Worm (Caenorhabditis elegans) whole organism, mixed stage, embryonic: ENCODE measurements around the gene ZK353.10.
A peak's percentile ranks its signal among the peaks of the same experiment; 100 is the strongest.

ENCODE experiments used
- M03D4.4 ChIP-seq: sonication (generic microtip); optimal IDR thresholded peaks from 2 replicates; lab custom pipeline; 2017; ENCODE audit warnings: mild to moderate bottlenecking, missing genetic modification characterization, missing compliant biosample characterization
- bed-3 ChIP-seq: fragments of 200-800 bp; sonication (Bioruptor generic); optimal IDR thresholded peaks from 3 replicates; lab custom pipeline; 2018; ENCODE audit warnings: mild to moderate bottlenecking, missing genetic modification characterization, moderate library complexity, missing compliant biosample characterization
- blmp-1 ChIP-seq: fragments of 150-350 bp; optimal IDR thresholded peaks from 2 replicates; lab custom pipeline; 2014; ENCODE audit warnings: missing biosample characterization, missing genetic modification characterization
- ceh-39 ChIP-seq: fragments of 150-350 bp; optimal IDR thresholded peaks from 2 replicates; lab custom pipeline; 2014; ENCODE audit warnings: missing biosample characterization, missing genetic modification characterization
- ceh-43 ChIP-seq: fragments of 200-800 bp; sonication (Bioruptor generic); optimal IDR thresholded peaks from 2 replicates; lab custom pipeline; 2018; ENCODE audit warnings: mild to moderate bottlenecking, missing genetic modification characterization, moderate library complexity, missing compliant biosample characterization
- ceh-83 ChIP-seq: fragments of 200-800 bp; sonication (Bioruptor generic); optimal IDR thresholded peaks from 2 replicates; lab custom pipeline; 2018; ENCODE audit warnings: mild to moderate bottlenecking, missing genetic modification characterization, missing compliant biosample characterization
- ces-1 ChIP-seq: fragments of 150-350 bp; optimal IDR thresholded peaks from 2 replicates; lab custom pipeline; 2014; ENCODE audit warnings: missing biosample characterization, missing genetic modification reagents, missing genetic modification characterization
- cnd-1 ChIP-seq: fragments of 200-800 bp; sonication (Bioruptor generic); optimal IDR thresholded peaks from 2 replicates; lab custom pipeline; 2018; ENCODE audit warnings: mild to moderate bottlenecking, missing genetic modification characterization, missing compliant biosample characterization
- drap-1 ChIP-seq: fragments of 200-800 bp; sonication (Bioruptor generic); optimal IDR thresholded peaks from 3 replicates; lab custom pipeline; 2018; ENCODE audit warnings: mild to moderate bottlenecking, missing genetic modification characterization, missing compliant biosample characterization
- elt-1 ChIP-seq: sonication (generic microtip); optimal IDR thresholded peaks from 2 replicates; lab custom pipeline; 2017; ENCODE audit warnings: missing genetic modification characterization, mild to moderate bottlenecking, missing compliant biosample characterization, antibody characterized with exemption, moderate library complexity, borderline replicate concordance; ENCODE audit not compliant: insufficient read depth
- elt-3 ChIP-seq: fragments of 150-350 bp; optimal IDR thresholded peaks from 2 replicates; lab custom pipeline; 2014; ENCODE audit warnings: missing biosample characterization, missing genetic modification characterization
- flh-1 ChIP-seq: fragments of 200-800 bp; sonication (Bioruptor generic); optimal IDR thresholded peaks from 2 replicates; lab custom pipeline; 2018; ENCODE audit warnings: mild to moderate bottlenecking, missing genetic modification characterization, moderate library complexity, missing compliant biosample characterization
- ham-2 ChIP-seq: fragments of 200-800 bp; sonication (Bioruptor generic); optimal IDR thresholded peaks from 2 replicates; lab custom pipeline; 2018; ENCODE audit warnings: mild to moderate bottlenecking, missing genetic modification characterization, missing compliant biosample characterization
- hlh-1 ChIP-seq: fragments of 150-350 bp; optimal IDR thresholded peaks from 2 replicates; lab custom pipeline; 2014; ENCODE audit warnings: missing biosample characterization, missing genetic modification reagents, missing genetic modification characterization
- lin-13 ChIP-seq: fragments of 150-350 bp; optimal IDR thresholded peaks from 2 replicates; lab custom pipeline; 2014; ENCODE audit warnings: missing biosample characterization, missing genetic modification characterization
- lin-32 ChIP-seq: fragments of 200-800 bp; sonication (Bioruptor generic); optimal IDR thresholded peaks from 2 replicates; lab custom pipeline; 2018; ENCODE audit warnings: mild to moderate bottlenecking, missing genetic modification characterization, missing compliant biosample characterization
- lsy-2 ChIP-seq: fragments of 150-350 bp; optimal IDR thresholded peaks from 2 replicates; lab custom pipeline; 2014; ENCODE audit warnings: missing biosample characterization, missing genetic modification characterization
- mab-5 ChIP-seq: fragments of 150-350 bp; optimal IDR thresholded peaks from 2 replicates; lab custom pipeline; 2014; ENCODE audit warnings: missing biosample characterization, missing genetic modification characterization
- mep-1 ChIP-seq: fragments of 150-350 bp; optimal IDR thresholded peaks from 2 replicates; lab custom pipeline; 2017; ENCODE audit warnings: missing biosample characterization, missing genetic modification reagents, missing genetic modification characterization, inconsistent platforms
- mls-2 ChIP-seq: sonication (generic microtip); optimal IDR thresholded peaks from 2 replicates; lab custom pipeline; 2016; ENCODE audit warnings: mild to moderate bottlenecking, missing genetic modification characterization, moderate library complexity, missing compliant biosample characterization
- nhr-12 ChIP-seq: fragments of 150-350 bp; optimal IDR thresholded peaks from 2 replicates; lab custom pipeline; 2014; ENCODE audit warnings: missing biosample characterization, missing genetic modification characterization
- nhr-2 ChIP-seq: fragments of 150-350 bp; optimal IDR thresholded peaks from 2 replicates; lab custom pipeline; 2014; ENCODE audit warnings: missing biosample characterization, missing genetic modification characterization
- nhr-237 ChIP-seq: fragments of 150-350 bp; optimal IDR thresholded peaks from 2 replicates; lab custom pipeline; 2014; ENCODE audit warnings: missing biosample characterization, missing genetic modification characterization
- nhr-28 ChIP-seq: fragments of 150-350 bp; optimal IDR thresholded peaks from 2 replicates; lab custom pipeline; 2014; ENCODE audit warnings: missing biosample characterization, missing genetic modification characterization
- nhr-76 ChIP-seq: sonication (generic microtip); optimal IDR thresholded peaks from 2 replicates; lab custom pipeline; 2017; ENCODE audit warnings: missing biosample characterization, missing genetic modification characterization
- pha-4 ChIP-seq: fragments of 150-350 bp; optimal IDR thresholded peaks from 2 replicates; lab custom pipeline; 2018; ENCODE audit warnings: missing biosample characterization, missing genetic modification reagents, missing genetic modification characterization
- sem-2 ChIP-seq: fragments of 200-800 bp; sonication (Bioruptor generic); optimal IDR thresholded peaks from 2 replicates; lab custom pipeline; 2018; ENCODE audit warnings: mild to moderate bottlenecking, missing genetic modification characterization, missing compliant biosample characterization
- snpc-4 ChIP-seq: fragments of 150-350 bp; optimal IDR thresholded peaks from 2 replicates; lab custom pipeline; 2014; ENCODE audit warnings: missing biosample characterization, missing genetic modification characterization
- sptf-1 ChIP-seq: sonication (generic microtip); optimal IDR thresholded peaks from 2 replicates; lab custom pipeline; 2017; ENCODE audit warnings: mild to moderate bottlenecking, missing genetic modification characterization, moderate library complexity, missing compliant biosample characterization
- tbx-8 ChIP-seq: fragments of 200-800 bp; sonication (Bioruptor generic); optimal IDR thresholded peaks from 2 replicates; lab custom pipeline; 2018; ENCODE audit warnings: mild to moderate bottlenecking, missing genetic modification characterization, moderate library complexity, missing compliant biosample characterization
- unc-120 ChIP-seq: sonication (generic microtip); optimal IDR thresholded peaks from 2 replicates; lab custom pipeline; 2017; ENCODE audit warnings: missing genetic modification characterization, missing compliant biosample characterization; ENCODE audit not compliant: poor library complexity, severe bottlenecking
- unc-39 ChIP-seq: fragments of 150-350 bp; optimal IDR thresholded peaks from 2 replicates; lab custom pipeline; 2014; ENCODE audit warnings: missing biosample characterization, missing genetic modification characterization
- unc-62 ChIP-seq: fragments of 150-350 bp; optimal IDR thresholded peaks from 2 replicates; lab custom pipeline; 2014; ENCODE audit warnings: missing biosample characterization, missing genetic modification reagents, missing genetic modification characterization
- zip-8 ChIP-seq: fragments of 150-350 bp; optimal IDR thresholded peaks from 2 replicates; lab custom pipeline; 2014; ENCODE audit warnings: missing biosample characterization, missing genetic modification characterization
- ztf-11 ChIP-seq: fragments of 150-350 bp; optimal IDR thresholded peaks from 2 replicates; lab custom pipeline; 2014; ENCODE audit warnings: missing biosample characterization, missing genetic modification characterization

Gene ZK353.10

DNA sequence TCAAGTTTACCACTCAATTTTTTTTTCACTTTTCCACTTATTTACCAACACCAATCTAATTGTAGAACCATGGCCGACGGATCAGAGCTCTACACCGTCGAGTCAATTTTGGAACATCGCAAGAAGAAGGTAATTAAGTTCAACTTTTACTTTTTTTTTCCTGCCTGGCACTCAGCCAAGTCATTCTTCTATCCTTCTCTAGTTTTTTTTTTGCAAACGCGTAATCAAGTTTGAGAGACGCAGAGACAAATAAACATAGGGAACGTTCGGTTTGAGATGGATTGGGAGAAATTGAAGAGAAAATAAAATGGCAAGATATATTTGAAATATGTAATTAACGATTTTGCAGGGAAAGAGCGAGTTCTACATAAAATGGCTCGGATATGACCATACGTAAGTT lies 32.0 kb upstream of the ZK353.10 start, which contains the start of gene cec-1:
TSS of gene cec-1 (plus strand) at position 63 of the 400 bp plus-strand sequence.
- peak; percentile 74 for TF ChIP-seq ces-1 (GFP tag; lab: Kevin White, UChicago)
- no peak for TF ChIP-seq unc-120 (tag; lab: Kevin White, UChicago)
- TF ChIP-seq hlh-1, result no peak
- no peak for TF ChIP-seq sem-2

DNA sequence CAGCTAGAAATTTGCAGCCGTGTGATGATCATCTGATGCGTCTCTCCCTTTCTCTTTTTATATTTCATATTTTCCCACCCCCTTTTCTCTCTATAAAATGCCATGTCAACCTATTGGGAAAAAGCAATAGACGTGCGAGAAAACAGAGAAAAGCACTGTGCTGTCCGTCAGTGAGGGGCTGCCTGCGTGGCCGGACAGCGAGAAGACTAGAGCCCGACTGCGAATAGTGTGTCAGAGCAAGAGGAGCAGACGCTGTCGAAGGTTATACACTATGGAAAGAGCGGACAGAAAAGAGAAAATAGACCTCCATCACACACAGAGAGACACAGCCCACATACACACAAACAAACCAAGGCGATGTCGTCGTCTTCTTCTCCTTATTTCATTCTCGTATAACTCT lies 30.9 kb upstream of the ZK353.10 start:
- TF ChIP-seq nhr-12 (no peak), ceh-43 (no peak), M03D4.4 (no peak), mls-2 (tag; lab: Kevin White, UChicago) (peak; percentile 53), mab-5 (no peak), nhr-28 (tag; lab: Kevin White, UChicago) (no peak), zip-8 (tag; lab: Kevin White, UChicago) (no peak), pha-4 (tag; lab: Kevin White, UChicago) (peak; percentile 21), nhr-2 (peak; percentile 1), tbx-8 (GFP tag; lab: Kevin White, UChicago) (no peak), nhr-237 (tag; lab: Kevin White, UChicago) (no peak), blmp-1 (tag; lab: Kevin White, UChicago) (no peak), ceh-39 (tag; lab: Kevin White, UChicago) (no peak), lin-32 (GFP tag; lab: Kevin White, UChicago) (no peak), elt-1 (tag; lab: Kevin White, UChicago) (no peak), sem-2 (no peak), snpc-4 (tag; lab: Kevin White, UChicago) (no peak), nhr-76 (no peak), ceh-83 (GFP tag; lab: Kevin White, UChicago) (no peak), lin-13 (tag; lab: Kevin White, UChicago) (no peak), ham-2 (GFP tag; lab: Kevin White, UChicago) (peak; percentile 57), bed-3 (no peak), sptf-1 (tag; lab: Kevin White, UChicago) (peak; percentile 9), elt-3 (no peak), unc-62 (GFP tag; lab: Kevin White, UChicago) (peak; percentile 48), ztf-11 (tag; lab: Kevin White, UChicago) (no peak), hlh-1 (peak; percentile 22), lsy-2 (tag; lab: Kevin White, UChicago) (peak; percentile 29), cnd-1 (tag; lab: Kevin White, UChicago) (peak; percentile 50), unc-39 (tag; lab: Kevin White, UChicago) (no peak), flh-1 (GFP tag; lab: Kevin White, UChicago) (no peak), drap-1 (GFP tag; lab: Kevin White, UChicago) (peak; percentile 49), unc-120 (tag; lab: Kevin White, UChicago) (peak; percentile 19), ces-1 (GFP tag; lab: Kevin White, UChicago) (peak; percentile 23), mep-1 (tag; lab: Kevin White, UChicago) (peak; percentile 36)

DNA sequence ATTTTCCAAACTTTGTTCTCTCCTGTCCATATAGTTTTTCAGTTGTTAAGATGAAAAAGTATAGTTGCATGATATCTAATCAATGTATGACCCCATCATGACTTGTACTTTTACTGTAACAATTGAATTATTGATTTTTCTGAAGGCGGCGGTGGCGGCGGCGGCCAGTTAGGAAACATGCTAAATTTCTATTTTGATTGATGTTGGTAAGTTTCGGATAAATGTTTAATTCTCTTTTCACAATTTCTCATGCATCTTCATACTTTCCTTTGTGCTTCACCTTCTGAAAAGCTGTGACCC lies 23.7 kb upstream of the ZK353.10 start, which contains the start of gene sor-1:
TSS of gene sor-1 (plus strand) at position 201 of the 300 bp plus-strand sequence.
- TF ChIP-seq unc-39 (tag; lab: Kevin White, UChicago), result no peak
- TF ChIP-seq ztf-11 (tag; lab: Kevin White, UChicago), result no peak
- no peak for TF ChIP-seq mep-1 (tag; lab: Kevin White, UChicago)
- no peak for TF ChIP-seq ham-2 (GFP tag; lab: Kevin White, UChicago)
- no peak for TF ChIP-seq flh-1 (GFP tag; lab: Kevin White, UChicago)
- TF ChIP-seq nhr-2, result no peak

DNA sequence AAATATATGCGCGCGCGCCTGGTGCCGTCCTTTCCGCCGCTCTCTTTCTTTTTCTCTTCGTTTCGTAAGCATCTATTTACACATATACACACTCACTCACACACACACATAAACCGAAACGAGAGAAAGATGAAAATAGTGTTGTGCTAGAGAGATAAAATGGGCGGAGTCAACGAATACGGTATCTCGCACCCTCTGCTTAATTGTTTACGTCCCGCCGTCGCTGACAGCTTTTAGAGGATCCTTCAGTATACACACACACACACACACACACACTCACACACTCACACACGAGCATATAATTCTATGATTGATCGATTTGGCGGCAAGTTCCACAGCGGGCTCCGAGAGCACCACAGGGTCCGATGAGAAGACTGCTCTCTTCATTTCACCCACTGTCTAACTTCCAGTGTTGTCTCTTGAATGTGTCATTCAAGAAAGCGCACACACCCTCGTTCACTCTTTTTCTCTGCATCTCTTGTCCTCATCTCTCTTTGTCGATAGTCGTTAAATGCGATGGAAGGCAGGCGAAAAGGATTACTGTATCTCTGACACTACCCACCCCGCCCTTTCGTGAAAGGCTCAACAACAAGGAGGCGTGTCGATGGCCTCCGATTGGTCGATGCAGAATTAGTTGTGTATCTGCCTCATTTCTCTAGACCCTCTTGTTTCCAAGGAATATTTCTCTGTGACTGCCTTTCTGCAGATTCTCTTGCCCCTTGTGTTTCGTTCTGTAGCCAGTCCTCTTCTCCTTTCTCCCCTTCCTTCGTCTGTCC lies 23.2 kb upstream of the ZK353.10 start:
- TF ChIP-seq snpc-4 (tag; lab: Kevin White, UChicago), result no peak
- peak; percentile 62 for TF ChIP-seq mep-1 (tag; lab: Kevin White, UChicago)
- no peak for TF ChIP-seq elt-1 (tag; lab: Kevin White, UChicago)
- peak; percentile 61 for TF ChIP-seq nhr-12
- TF ChIP-seq mab-5, result peak; percentile 46
- peak; percentile 64 for TF ChIP-seq lin-13 (tag; lab: Kevin White, UChicago)
- TF ChIP-seq nhr-2, result peak; percentile 13
- TF ChIP-seq mls-2 (tag; lab: Kevin White, UChicago), result peak; percentile 83
- TF ChIP-seq ces-1 (GFP tag; lab: Kevin White, UChicago), result peak; percentile 96
- peak; percentile 45 for TF ChIP-seq hlh-1
- TF ChIP-seq unc-62 (GFP tag; lab: Kevin White, UChicago), result peak; percentile 98
- TF ChIP-seq lsy-2 (tag; lab: Kevin White, UChicago), result peak; percentile 96
- peak; percentile 81 for TF ChIP-seq ztf-11 (tag; lab: Kevin White, UChicago)
- TF ChIP-seq tbx-8 (GFP tag; lab: Kevin White, UChicago), result no peak
- TF ChIP-seq sptf-1 (tag; lab: Kevin White, UChicago), result peak; percentile 54
- no peak for TF ChIP-seq sem-2
- TF ChIP-seq ham-2 (GFP tag; lab: Kevin White, UChicago), result peak; percentile 86
- no peak for TF ChIP-seq flh-1 (GFP tag; lab: Kevin White, UChicago)
- peak; percentile 92 for TF ChIP-seq unc-120 (tag; lab: Kevin White, UChicago)
- TF ChIP-seq drap-1 (GFP tag; lab: Kevin White, UChicago), result peak; percentile 44
- peak; percentile 23 for TF ChIP-seq ceh-43
- TF ChIP-seq nhr-237 (tag; lab: Kevin White, UChicago), result peak; percentile 75
- TF ChIP-seq unc-39 (tag; lab: Kevin White, UChicago), result peak; percentile 78
- no peak for TF ChIP-seq bed-3
- TF ChIP-seq cnd-1 (tag; lab: Kevin White, UChicago), result no peak
- no peak for TF ChIP-seq lin-32 (GFP tag; lab: Kevin White, UChicago)
- no peak for TF ChIP-seq elt-3
- TF ChIP-seq ceh-39 (tag; lab: Kevin White, UChicago), result peak; percentile 95
- TF ChIP-seq ceh-83 (GFP tag; lab: Kevin White, UChicago), result peak; percentile 61
- TF ChIP-seq nhr-76, result no peak
- no peak for TF ChIP-seq zip-8 (tag; lab: Kevin White, UChicago)
- TF ChIP-seq pha-4 (tag; lab: Kevin White, UChicago), result peak; percentile 91
- peak; percentile 71 for TF ChIP-seq M03D4.4
- no peak for TF ChIP-seq nhr-28 (tag; lab: Kevin White, UChicago)
- TF ChIP-seq blmp-1 (tag; lab: Kevin White, UChicago), result no peak
